Worm (Caenorhabditis elegans) whole organism, L1 larva: Measurements from ENCODE around the gene Y32G9A.5.
A peak's percentile ranks its signal among the peaks of the same experiment; 100 is the strongest.

Experiments
- aly-2 ChIP-seq: fragments of 150-350 bp; optimal IDR thresholded peaks from 2 replicates; lab custom pipeline; 2014; ENCODE audit warnings: missing biosample characterization, missing genetic modification characterization
- ama-1 ChIP-seq: fragments of 150-350 bp; optimal IDR thresholded peaks from 2 replicates; lab custom pipeline; 2014
- efl-1 ChIP-seq, 4 experiments: fragments of 150-350 bp; optimal IDR thresholded peaks in 3 of 4; peaks in 1 of 4; 1 replicate in 1 of 4; 2 replicates in 3 of 4; lab custom pipeline; 2014; ENCODE audit warnings: missing biosample characterization in 2 of 4, missing genetic modification characterization in 2 of 4, missing genetic modification reagents in 2 of 4
- elt-3 ChIP-seq, 6 experiments: fragments of 150-350 bp in 1 of 6; sonication (generic microtip); optimal IDR thresholded peaks; 2 replicates each; lab custom pipeline; 2017 to 2018; ENCODE audit warnings: missing biosample characterization in 6 of 6, missing genetic modification characterization in 6 of 6, inconsistent platforms in 1 of 6
- lin-13 ChIP-seq: fragments of 150-350 bp; optimal IDR thresholded peaks from 2 replicates; lab custom pipeline; 2014; ENCODE audit warnings: missing biosample characterization, missing genetic modification reagents, missing genetic modification characterization
- lin-35 ChIP-seq, 2 experiments: fragments of 150-350 bp; optimal IDR thresholded peaks; 2 replicates each; lab custom pipeline; 2014; ENCODE audit warnings: missing biosample characterization in 2 of 2, missing genetic modification characterization in 2 of 2, missing genetic modification reagents in 2 of 2
- lin-39 ChIP-seq: fragments of 150-350 bp; optimal IDR thresholded peaks from 2 replicates; lab custom pipeline; 2014; ENCODE audit warnings: missing biosample characterization, missing genetic modification reagents, missing genetic modification characterization
- mdl-1 ChIP-seq, 2 experiments: fragments of 150-350 bp; optimal IDR thresholded peaks; 2 replicates each; lab custom pipeline; 2014 to 2017; ENCODE audit warnings: missing biosample characterization in 2 of 2, missing genetic modification characterization in 2 of 2, inconsistent platforms in 1 of 2
- nhr-12 ChIP-seq: sonication (generic microtip); optimal IDR thresholded peaks from 2 replicates; lab custom pipeline; 2017; ENCODE audit warnings: missing biosample characterization, missing genetic modification characterization
- nhr-90 ChIP-seq: sonication (generic microtip); optimal IDR thresholded peaks from 2 replicates; lab custom pipeline; 2016; ENCODE audit warnings: mild to moderate bottlenecking, missing genetic modification characterization, missing compliant biosample characterization; ENCODE audit not compliant: poor library complexity
- snpc-4 ChIP-seq: fragments of 150-350 bp; optimal IDR thresholded peaks from 2 replicates; lab custom pipeline; 2014; ENCODE audit warnings: missing biosample characterization, missing genetic modification characterization
- swsn-7 ChIP-seq: sonication (generic microtip); optimal IDR thresholded peaks from 2 replicates; lab custom pipeline; 2016; ENCODE audit warnings: missing genetic modification characterization, missing compliant biosample characterization
- unc-130 ChIP-seq: fragments of 150-350 bp; optimal IDR thresholded peaks from 2 replicates; lab custom pipeline; 2017; ENCODE audit warnings: missing biosample characterization, missing genetic modification characterization, inconsistent platforms
- unc-62 ChIP-seq: fragments of 150-350 bp; optimal IDR thresholded peaks from 2 replicates; lab custom pipeline; 2014; ENCODE audit warnings: missing biosample characterization, missing genetic modification reagents, missing genetic modification characterization

DNA sequence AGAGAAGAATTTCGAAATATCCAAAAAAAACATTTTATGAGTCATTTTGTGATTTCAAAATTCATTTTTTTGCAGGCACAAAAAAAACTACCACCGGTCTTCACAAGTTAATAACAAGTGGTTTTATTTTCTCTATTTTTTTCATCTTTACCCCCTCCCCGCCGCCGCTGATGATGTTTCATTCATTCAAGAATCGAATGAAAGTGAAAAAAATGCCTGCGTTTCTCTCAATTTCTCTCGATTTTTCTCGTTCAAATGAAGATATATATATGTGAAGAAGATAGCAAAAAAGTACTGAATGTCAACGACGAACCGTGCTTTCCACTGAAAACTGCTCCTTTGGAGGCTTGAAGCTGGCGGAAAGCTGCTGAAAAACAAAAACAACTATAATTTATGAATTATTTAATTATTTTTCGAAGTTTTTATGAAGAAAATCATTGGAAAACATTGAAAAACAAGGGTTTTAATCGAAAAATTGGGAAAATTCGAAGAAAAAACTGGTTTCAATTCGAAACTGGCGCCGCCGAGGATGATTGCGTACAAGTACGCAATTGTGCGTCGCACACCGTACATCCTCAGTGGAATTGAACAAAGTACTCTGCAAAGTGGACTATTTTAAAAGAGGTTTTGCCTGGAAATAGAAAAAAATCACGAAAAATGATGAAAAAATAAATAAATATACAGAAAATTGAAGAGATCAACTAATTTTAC, 14.7 kb upstream of the Y32G9A.5 start, which contains the start of gene zig-11:
- no peak for TF ChIP-seq aly-2 (tag; lab: Kevin White, UChicago)
- TF ChIP-seq elt-3 (tag; optimal IDR thresholded peaks at IDR 0.05; lab: Kevin White, UChicago), result no peak
- TF ChIP-seq unc-130 (tag; lab: Kevin White, UChicago), result no peak
- TF ChIP-seq lin-13 (GFP tag; lab: Kevin White, UChicago), result no peak
- TF ChIP-seq nhr-90 (tag; lab: Kevin White, UChicago), result no peak
- TF ChIP-seq lin-39, result no peak
- no peak for TF ChIP-seq mdl-1 (tag; optimal IDR thresholded peaks at IDR 0.05; lab: Kevin White, UChicago)
- no peak for TF ChIP-seq nhr-12 (tag; lab: Kevin White, UChicago)
- TF ChIP-seq lin-35 (GFP tag; optimal IDR thresholded peaks at IDR 0.05; lab: Kevin White, UChicago), result peak; percentile 78 to 93
- TF ChIP-seq swsn-7, result no peak
- no peak for TF ChIP-seq snpc-4 (tag; lab: Kevin White, UChicago)
- no peak for TF ChIP-seq ama-1 (lab: Kevin White, UChicago)
- no peak for TF ChIP-seq unc-62 (GFP tag; lab: Kevin White, UChicago)
- peak; percentile 74 to 85 for TF ChIP-seq efl-1 (optimal IDR thresholded peaks at IDR 0.05; lab: Kevin White, UChicago)
- TF ChIP-seq efl-1 (GFP tag; optimal IDR thresholded peaks at IDR 0.05 in 1 of 2; lab: Kevin White, UChicago), result peak; percentile 88 to 98
